Worm (Caenorhabditis elegans) whole organism, late embryonic: ENCODE measurements around the gene rga-8.

Source experiments
- elt-2 ChIP-seq: sonication (generic microtip); optimal IDR thresholded peaks from 2 replicates; lab custom pipeline; 2016; ENCODE audit warnings: missing genetic modification reagents, missing genetic modification characterization, missing compliant biosample characterization
- fkh-10 ChIP-seq: fragments of 150-350 bp; optimal IDR thresholded peaks from 2 replicates; lab custom pipeline; 2014; ENCODE audit warnings: missing biosample characterization, missing genetic modification reagents, missing genetic modification characterization
- hlh-30 ChIP-seq: sonication (generic microtip); optimal IDR thresholded peaks from 2 replicates; lab custom pipeline; 2017; ENCODE audit warnings: antibody characterized with exemption, missing genetic modification characterization, missing compliant biosample characterization; ENCODE audit not compliant: insufficient read depth
- nhr-11 ChIP-seq: fragments of 150-350 bp; optimal IDR thresholded peaks from 2 replicates; lab custom pipeline; 2014; ENCODE audit warnings: missing biosample characterization, missing genetic modification characterization
- pha-4 ChIP-seq: fragments of 150-350 bp; optimal IDR thresholded peaks from 2 replicates; lab custom pipeline; 2018; ENCODE audit warnings: missing biosample characterization, missing genetic modification reagents, missing genetic modification characterization
- tbx-2 ChIP-seq: sonication (generic microtip); optimal IDR thresholded peaks from 2 replicates; lab custom pipeline; 2016; ENCODE audit warnings: missing genetic modification characterization, missing compliant biosample characterization
- unc-42 ChIP-seq: sonication (generic microtip); optimal IDR thresholded peaks from 2 replicates; lab custom pipeline; 2016; ENCODE audit warnings: missing genotype, missing genetic modification characterization, missing compliant biosample characterization
- zip-5 ChIP-seq: sonication (generic microtip); optimal IDR thresholded peaks from 2 replicates; lab custom pipeline; 2016; ENCODE audit warnings: missing genetic modification characterization, missing compliant biosample characterization

ce11 chrX:5311174-5311573 is 31.6 kb upstream of the rga-8 start:
- no peak for TF ChIP-seq zip-5 (tag; lab: Kevin White, UChicago)
- TF ChIP-seq fkh-10 (GFP tag; lab: Kevin White, UChicago) = no peak
- no peak for TF ChIP-seq hlh-30 (tag; lab: Kevin White, UChicago)
- TF ChIP-seq elt-2 (tag; lab: Kevin White, UChicago) = no peak
- TF ChIP-seq tbx-2 (tag; lab: Kevin White, UChicago) = no peak
- no peak for TF ChIP-seq pha-4 (tag; lab: Kevin White, UChicago)
- no peak for TF ChIP-seq unc-42 (tag; lab: Kevin White, UChicago)
- no peak for TF ChIP-seq nhr-11 (tag; lab: Kevin White, UChicago)
